Fruit fly (Drosophila melanogaster) whole organism, embryonic: ENCODE results near the gene CG6052.

ENCODE experiments used
- ATbp ChIP-seq: fragments of 200-800 bp; sonication (Bioruptor generic); optimal IDR thresholded peaks from 2 replicates; lab custom pipeline; 2017; ENCODE audit warnings: missing biosample characterization, mild to moderate bottlenecking, missing genetic modification characterization, missing genetic modification reagents
- BtbVII ChIP-seq: fragments of 200-800 bp; sonication (Bioruptor generic); optimal IDR thresholded peaks from 3 replicates; lab custom pipeline; 2017; ENCODE audit warnings: missing biosample characterization, mild to moderate bottlenecking, missing genetic modification characterization
- CG1024 ChIP-seq: fragments of 200-800 bp; sonication (Bioruptor generic); IDR thresholded peaks from 2 replicates; pipeline ENCODE4 v1.3.6; 2022; ENCODE audit warnings: missing biosample characterization, missing genetic modification characterization
- CG10321 ChIP-seq: fragments of 200-800 bp; sonication (Bioruptor generic); IDR thresholded peaks from 2 replicates; pipeline ENCODE4 v1.3.6; 2022; ENCODE audit warnings: missing biosample characterization, missing genetic modification characterization
- CG11456 ChIP-seq: fragments of 200-800 bp; sonication (Bioruptor generic); IDR thresholded peaks from 3 replicates; pipeline ENCODE4 v1.3.6; 2022; ENCODE audit warnings: missing biosample characterization, missing genetic modification characterization
- CG12071 ChIP-seq: fragments of 200-800 bp; sonication (Bioruptor generic); optimal IDR thresholded peaks from 3 replicates; lab custom pipeline; 2018; ENCODE audit warnings: missing biosample characterization, mild to moderate bottlenecking, missing genetic modification characterization
- CG13624 ChIP-seq: fragments of 200-800 bp; sonication (Bioruptor generic); optimal IDR thresholded peaks from 2 replicates; lab custom pipeline; 2016; ENCODE audit warnings: missing biosample characterization, missing genetic modification characterization
- CG14710 ChIP-seq: fragments of 200-800 bp; sonication (Bioruptor generic); optimal IDR thresholded peaks from 3 replicates; lab custom pipeline; 2019; ENCODE audit warnings: missing biosample characterization, mild to moderate bottlenecking, missing genetic modification characterization, moderate library complexity
- CG14860 ChIP-seq: fragments of 200-800 bp; sonication (Bioruptor generic); IDR thresholded peaks from 3 replicates; pipeline ENCODE4 v1.3.6; 2022; ENCODE audit warnings: missing biosample characterization, missing genetic modification characterization; ENCODE audit not compliant: partially characterized antibody
- CG15269 ChIP-seq: fragments of 200-800 bp; sonication (Bioruptor generic); optimal IDR thresholded peaks from 2 replicates; lab custom pipeline; 2018; ENCODE audit warnings: missing biosample characterization, mild to moderate bottlenecking, missing genetic modification characterization, moderate library complexity
- CG1529 ChIP-seq: fragments of 200-800 bp; sonication (Bioruptor generic); optimal IDR thresholded peaks from 3 replicates; lab custom pipeline; 2018; ENCODE audit warnings: missing biosample characterization, missing genetic modification characterization
- CG15479 ChIP-seq: fragments of 200-800 bp; sonication (Bioruptor generic); optimal IDR thresholded peaks from 3 replicates; lab custom pipeline; 2019; ENCODE audit warnings: missing biosample characterization, mild to moderate bottlenecking, missing genetic modification characterization, moderate library complexity
- CG1603 ChIP-seq: fragments of 200-800 bp; sonication (Bioruptor generic); optimal IDR thresholded peaks from 2 replicates; lab custom pipeline; 2019; ENCODE audit warnings: missing biosample characterization, mild to moderate bottlenecking, missing genetic modification characterization, moderate library complexity
- CG17829 ChIP-seq: fragments of 200-800 bp; optimal IDR thresholded peaks from 2 replicates; lab custom pipeline; 2019; ENCODE audit warnings: missing biosample characterization, mild to moderate bottlenecking, missing genetic modification characterization, moderate library complexity
- CG34376 ChIP-seq: fragments of 200-800 bp; sonication (Bioruptor generic); optimal IDR thresholded peaks from 2 replicates; lab custom pipeline; 2018; ENCODE audit warnings: missing biosample characterization, mild to moderate bottlenecking, missing genetic modification characterization
- CG42726 ChIP-seq: fragments of 200-800 bp; sonication (Bioruptor generic); IDR thresholded peaks from 2 replicates; pipeline ENCODE4 v1.3.6; 2022; ENCODE audit warnings: missing biosample characterization, missing genetic modification characterization; ENCODE audit not compliant: partially characterized antibody
- CTCF ChIP-seq: fragments of 200-800 bp; sonication (Bioruptor generic); optimal IDR thresholded peaks from 2 replicates; lab custom pipeline; 2017; ENCODE audit warnings: missing biosample characterization, mild to moderate bottlenecking, missing genetic modification characterization, moderate library complexity
- Chrac-16 ChIP-seq: fragments of 200-800 bp; sonication (Bioruptor generic); optimal IDR thresholded peaks from 3 replicates; lab custom pipeline; 2016; ENCODE audit warnings: missing biosample characterization, missing genetic modification characterization
- D19A ChIP-seq: fragments of 200-800 bp; optimal IDR thresholded peaks from 3 replicates; lab custom pipeline; 2019; ENCODE audit warnings: missing biosample characterization, mild to moderate bottlenecking, missing genetic modification characterization, moderate library complexity
- Doc2 ChIP-seq: fragments of 200-800 bp; sonication (Bioruptor generic); IDR thresholded peaks from 2 replicates; pipeline ENCODE4 v1.3.6; 2022; ENCODE audit warnings: missing biosample characterization, missing genetic modification characterization
- Doc3 ChIP-seq: fragments of 200-800 bp; sonication (Bioruptor generic); IDR thresholded peaks from 3 replicates; pipeline ENCODE4 v1.3.6; 2022; ENCODE audit warnings: missing biosample characterization, missing genetic modification characterization; ENCODE audit not compliant: partially characterized antibody
- Dp ChIP-seq: fragments of 200-800 bp; sonication (Bioruptor generic); optimal IDR thresholded peaks from 2 replicates; lab custom pipeline; 2018; ENCODE audit warnings: missing biosample characterization, mild to moderate bottlenecking, missing genetic modification characterization, moderate library complexity
- E2f2 ChIP-seq: fragments of 200-800 bp; sonication (Bioruptor generic); IDR thresholded peaks from 2 replicates; pipeline ENCODE4 v1.3.6; 2022; ENCODE audit warnings: missing biosample characterization, missing genetic modification characterization
- HLH4C ChIP-seq: fragments of 200-800 bp; sonication (Bioruptor generic); IDR thresholded peaks from 3 replicates; pipeline ENCODE4 v1.3.6; 2022; ENCODE audit warnings: missing biosample characterization, missing genetic modification characterization; ENCODE audit not compliant: partially characterized antibody
- HmgD ChIP-seq: fragments of 200-800 bp; sonication (Bioruptor generic); optimal IDR thresholded peaks from 3 replicates; lab custom pipeline; 2016; ENCODE audit warnings: missing biosample characterization, missing genetic modification characterization
- Lpt ChIP-seq: fragments of >200 bp; optimal IDR thresholded peaks from 2 replicates; lab custom pipeline; 2018; ENCODE audit warnings: missing biosample characterization, missing genetic modification characterization
- Max ChIP-seq: fragments of 200-800 bp; sonication (Bioruptor generic); optimal IDR thresholded peaks from 2 replicates; lab custom pipeline; 2016; ENCODE audit warnings: missing biosample characterization, mild to moderate bottlenecking, missing genetic modification characterization
- Myb ChIP-seq: fragments of 200-800 bp; sonication (Bioruptor generic); optimal IDR thresholded peaks from 2 replicates; lab custom pipeline; 2016; ENCODE audit warnings: missing biosample characterization, missing genetic modification characterization
- NC2β ChIP-seq: fragments of 200-800 bp; sonication (Bioruptor generic); optimal IDR thresholded peaks from 2 replicates; lab custom pipeline; 2016; ENCODE audit warnings: missing biosample characterization, missing genetic modification characterization
- Rfx ChIP-seq: fragments of 200-800 bp; sonication (Bioruptor generic); IDR thresholded peaks from 2 replicates; pipeline ENCODE4 v1.3.6; 2022; ENCODE audit warnings: missing biosample characterization, missing genetic modification characterization
- Tbp ChIP-seq: fragments of >200 bp; optimal IDR thresholded peaks from 2 replicates; lab custom pipeline; 2018; ENCODE audit warnings: missing biosample characterization, missing genetic modification characterization
- bigmax ChIP-seq: fragments of 200-800 bp; sonication (Bioruptor generic); optimal IDR thresholded peaks from 2 replicates; lab custom pipeline; 2018; ENCODE audit warnings: missing biosample characterization, mild to moderate bottlenecking, missing genetic modification characterization
- bsh ChIP-seq, 2 experiments: fragments of 200-800 bp; sonication (Bioruptor generic); optimal IDR thresholded peaks; 2 replicates each; lab custom pipeline; 2017 to 2018; ENCODE audit warnings: mild to moderate bottlenecking in 2 of 2, missing biosample characterization in 2 of 2, missing genetic modification characterization in 2 of 2, moderate library complexity in 1 of 2
- chinmo ChIP-seq: fragments of 200-800 bp; sonication (Bioruptor generic); IDR thresholded peaks from 4 replicates; pipeline ENCODE4 v1.3.6; 2022; ENCODE audit warnings: missing biosample characterization, missing genetic modification characterization; ENCODE audit not compliant: partially characterized antibody
- chm ChIP-seq: fragments of 200-800 bp; sonication (Bioruptor generic); IDR thresholded peaks from 2 replicates; pipeline ENCODE4 v1.3.6; 2022; ENCODE audit warnings: missing biosample characterization, missing genetic modification characterization
- ci ChIP-seq: fragments of 200-800 bp; sonication (Bioruptor generic); IDR thresholded peaks from 3 replicates; pipeline ENCODE4 v1.3.6; 2022; ENCODE audit warnings: missing biosample characterization, missing genetic modification characterization
- gcm2 ChIP-seq: fragments of 200-800 bp; sonication (Bioruptor generic); optimal IDR thresholded peaks from 2 replicates; lab custom pipeline; 2016; ENCODE audit warnings: missing biosample characterization, missing genetic modification characterization
- kah ChIP-seq: fragments of 200-800 bp; sonication (Bioruptor generic); optimal IDR thresholded peaks from 2 replicates; lab custom pipeline; 2018; ENCODE audit warnings: missing biosample characterization, mild to moderate bottlenecking, missing genetic modification characterization
- knrl ChIP-seq: fragments of 200-800 bp; sonication (Bioruptor generic); IDR thresholded peaks from 3 replicates; pipeline ENCODE4 v1.3.6; 2022; ENCODE audit warnings: missing biosample characterization, missing genetic modification characterization; ENCODE audit not compliant: partially characterized antibody
- nau ChIP-seq: fragments of 200-800 bp; sonication (Bioruptor generic); optimal IDR thresholded peaks from 3 replicates; lab custom pipeline; 2017; ENCODE audit warnings: missing biosample characterization, mild to moderate bottlenecking, missing genetic modification characterization, missing genetic modification reagents
- pan ChIP-seq, 4 experiments: fragments of >200 bp in 3 of 4; fragments of 200-800 bp in 1 of 4; sonication (Bioruptor generic) in 1 of 4; optimal IDR thresholded peaks in 3 of 4; IDR thresholded peaks in 1 of 4; 2 replicates each; pipeline versions ENCODE4 v1.3.6 to Lab custom; 2017 to 2022; ENCODE audit warnings: missing biosample characterization in 2 of 4, missing genetic modification characterization in 2 of 4, mixed read lengths in 1 of 4
- pum ChIP-seq: fragments of 200-800 bp; sonication (Bioruptor generic); optimal IDR thresholded peaks from 2 replicates; lab custom pipeline; 2016; ENCODE audit warnings: missing biosample characterization, missing genetic modification characterization
- ro ChIP-seq: fragments of 200-800 bp; sonication (Bioruptor generic); IDR thresholded peaks from 2 replicates; pipeline ENCODE4 v1.3.6; 2022; ENCODE audit warnings: missing biosample characterization, missing genetic modification characterization
- sd ChIP-seq: fragments of 200-800 bp; sonication (Bioruptor generic); optimal IDR thresholded peaks from 3 replicates; lab custom pipeline; 2018; ENCODE audit warnings: missing biosample characterization, mild to moderate bottlenecking, missing genetic modification characterization, moderate library complexity
- sens ChIP-seq: fragments of 200-800 bp; sonication (Bioruptor generic); peaks from one replicate; lab custom pipeline; 2016; ENCODE audit warnings: missing biosample characterization, missing genetic modification characterization
- sima ChIP-seq: fragments of 200-800 bp; sonication (Bioruptor generic); optimal IDR thresholded peaks from 2 replicates; lab custom pipeline; 2016; ENCODE audit warnings: missing biosample characterization, missing genetic modification characterization
- sisA ChIP-seq: fragments of 200-800 bp; sonication (Bioruptor generic); IDR thresholded peaks from 2 replicates; pipeline ENCODE4 v1.3.6; 2022; ENCODE audit warnings: missing biosample characterization, missing genetic modification characterization
- slou ChIP-seq: fragments of 200-800 bp; sonication (Bioruptor generic); optimal IDR thresholded peaks from 3 replicates; lab custom pipeline; 2016; ENCODE audit warnings: missing biosample characterization, missing genetic modification characterization
- sug ChIP-seq: fragments of 200-800 bp; optimal IDR thresholded peaks from 2 replicates; lab custom pipeline; 2019; ENCODE audit warnings: missing biosample characterization, mild to moderate bottlenecking, missing genetic modification characterization, moderate library complexity
- vvl ChIP-seq: fragments of 200-800 bp; sonication (Bioruptor generic); IDR thresholded peaks from 2 replicates; pipeline ENCODE4 v1.3.6; 2022; ENCODE audit warnings: missing biosample characterization, missing genetic modification characterization
- yki ChIP-seq: fragments of >200 bp; optimal IDR thresholded peaks from 3 replicates; lab custom pipeline; 2018
- zen2 ChIP-seq: fragments of 200-800 bp; sonication (Bioruptor generic); IDR thresholded peaks from 3 replicates; pipeline ENCODE4 v1.3.6; 2022; ENCODE audit warnings: missing biosample characterization, missing genetic modification characterization; ENCODE audit not compliant: partially characterized antibody

Gene CG6052

dm6 chr3L:17740471-17740870 is 11.3 kb upstream of the CG6052 start, which contains the start of gene CG7460 (continued):
- TF ChIP-seq pum (GFP tag; lab: Kevin White, UChicago): no peak
- no peak for TF ChIP-seq CG1024
- TF ChIP-seq bsh (GFP tag; optimal IDR thresholded peaks at IDR 0.05; lab: Kevin White, UChicago): no peak
- TF ChIP-seq Myb: no peak
- no peak for TF ChIP-seq yki
- TF ChIP-seq Dp (GFP tag; lab: Kevin White, UChicago): no peak
- no peak for TF ChIP-seq pan (optimal IDR thresholded peaks at IDR 0.05; lab: Kevin White, UChicago)
- no peak for TF ChIP-seq pan (GFP tag; optimal IDR thresholded peaks at IDR 0.05 in 1 of 2, IDR thresholded peaks at IDR 0.05 in 1 of 2)
- no peak for TF ChIP-seq CG14860 (GFP tag; lab: Robert Waterston, UW)
- no peak for TF ChIP-seq CG1603 (tag; lab: Kevin White, UChicago)
- TF ChIP-seq ci: peak; percentile 56; the same call in 2 of the 3 replicates
- no peak for TF ChIP-seq sisA
- TF ChIP-seq CG14710 (tag; lab: Kevin White, UChicago): no peak
- TF ChIP-seq CTCF (GFP tag; lab: Kevin White, UChicago): no peak
- TF ChIP-seq Max: no peak
- TF ChIP-seq CG17829 (tag; lab: Kevin White, UChicago): no peak
- peak; percentile 72 for TF ChIP-seq CG34376 (GFP tag; lab: Kevin White, UChicago)
- TF ChIP-seq ro: no peak
- TF ChIP-seq CG15269: peak; percentile 35
- no peak for TF ChIP-seq chm (GFP tag; lab: Robert Waterston, UW)
- TF ChIP-seq Rfx (GFP tag; lab: Robert Waterston, UW): peak; percentile 15; the same call in 1 of the 2 replicates
- TF ChIP-seq kah (GFP tag; lab: Kevin White, UChicago): peak; percentile 34
- TF ChIP-seq BtbVII: peak; percentile 31
- TF ChIP-seq HmgD (GFP tag; lab: Kevin White, UChicago): no peak
- no peak for TF ChIP-seq bigmax
- TF ChIP-seq vvl (GFP tag; lab: Robert Waterston, UW): 0 out of 2 replicates have a peak, but pooled peaks have one; percentile 7
- TF ChIP-seq ATbp (GFP tag; lab: Kevin White, UChicago): peak; percentile 41
- TF ChIP-seq CG42726 (GFP tag; lab: Robert Waterston, UW): no peak
- peak; percentile 22 for TF ChIP-seq nau (GFP tag; lab: Kevin White, UChicago)
- TF ChIP-seq CG13624: no peak
- no peak for TF ChIP-seq knrl (GFP tag; lab: Robert Waterston, UW)
- TF ChIP-seq NC2β (GFP tag; lab: Kevin White, UChicago): no peak
- peak; percentile 50 for TF ChIP-seq sens (GFP tag; lab: Kevin White, UChicago)
- TF ChIP-seq E2f2 (GFP tag; lab: Robert Waterston, UW): no peak
- no peak for TF ChIP-seq sima (GFP tag; lab: Kevin White, UChicago)
- TF ChIP-seq sug (tag; lab: Kevin White, UChicago): peak; percentile 51
- no peak for TF ChIP-seq slou (GFP tag; lab: Kevin White, UChicago)
- peak; percentile 57 for TF ChIP-seq CG15479 (GFP tag; lab: Kevin White, UChicago)
- peak; percentile 15 for TF ChIP-seq CG1529 (GFP tag; lab: Kevin White, UChicago)
- TF ChIP-seq HLH4C (GFP tag; lab: Robert Waterston, UW): no peak
- TF ChIP-seq Chrac-16: no peak
- no peak for TF ChIP-seq Lpt (GFP tag; lab: Kevin White, UChicago)
- no peak for TF ChIP-seq Doc3 (GFP tag; lab: Robert Waterston, UW)
- TF ChIP-seq D19A (tag; lab: Kevin White, UChicago): no peak
- no peak for TF ChIP-seq CG11456 (GFP tag; lab: Robert Waterston, UW)
- TF ChIP-seq CG12071: peak; percentile 51
- TF ChIP-seq Tbp (GFP tag; lab: Kevin White, UChicago): no peak
- TF ChIP-seq zen2 (GFP tag; lab: Robert Waterston, UW): 0 out of 3 replicates have a peak, but pooled peaks have one; percentile 55
- no peak for TF ChIP-seq CG10321 (GFP tag; lab: Robert Waterston, UW)
- peak; percentile 52 for TF ChIP-seq sd (tag; lab: Kevin White, UChicago)
- no peak for TF ChIP-seq Doc2 (GFP tag; lab: Robert Waterston, UW)
- TF ChIP-seq gcm2 (GFP tag; lab: Kevin White, UChicago): no peak
- peak; percentile 86; the same call in 1 of the 4 replicates for TF ChIP-seq chinmo (GFP tag; lab: Robert Waterston, UW)
